Worm (Caenorhabditis elegans) whole organism, early embryonic: ENCODE results near the gene irld-48.

Experiments used
- ama-1 ChIP-seq: fragments of 150-350 bp; optimal IDR thresholded peaks from 2 replicates; lab custom pipeline; 2014
- hmbx-1 ChIP-seq: sonication (generic microtip); optimal IDR thresholded peaks from 2 replicates; lab custom pipeline; 2016; ENCODE audit warnings: mild to moderate bottlenecking, missing genetic modification characterization, missing compliant biosample characterization
- pes-1 ChIP-seq: fragments of 200-800 bp; sonication (Bioruptor generic); IDR thresholded peaks from 2 replicates; pipeline ENCODE4 v1.3.6; 2022; ENCODE audit warnings: missing genetic modification reagents, missing genetic modification characterization, missing compliant biosample characterization
- sea-1 ChIP-seq: fragments of 200-800 bp; sonication (Bioruptor generic); conservative IDR thresholded peaks from 2 replicates; pipeline ENCODE4 v1.3.6; 2022; ENCODE audit warnings: missing genetic modification characterization, missing compliant biosample characterization
- tbx-37 ChIP-seq: fragments of 200-800 bp; sonication (Bioruptor generic); conservative IDR thresholded peaks from 2 replicates; pipeline ENCODE4 v1.3.6; 2022; ENCODE audit warnings: missing genetic modification reagents, missing genetic modification characterization, missing compliant biosample characterization

ce11 chrII:2922359-2922758 lies 33.5 kb upstream of the irld-48 start:
- TF ChIP-seq sea-1 (GFP tag; lab: Robert Waterston, UW) (no peak), ama-1 (no peak), hmbx-1 (no peak), tbx-37 (GFP tag; lab: Robert Waterston, UW) (no peak), pes-1 (GFP tag; lab: Robert Waterston, UW) (no peak)
